1 worm cellular context compared by ENCODE assay signal in the genomic region with DNA sequence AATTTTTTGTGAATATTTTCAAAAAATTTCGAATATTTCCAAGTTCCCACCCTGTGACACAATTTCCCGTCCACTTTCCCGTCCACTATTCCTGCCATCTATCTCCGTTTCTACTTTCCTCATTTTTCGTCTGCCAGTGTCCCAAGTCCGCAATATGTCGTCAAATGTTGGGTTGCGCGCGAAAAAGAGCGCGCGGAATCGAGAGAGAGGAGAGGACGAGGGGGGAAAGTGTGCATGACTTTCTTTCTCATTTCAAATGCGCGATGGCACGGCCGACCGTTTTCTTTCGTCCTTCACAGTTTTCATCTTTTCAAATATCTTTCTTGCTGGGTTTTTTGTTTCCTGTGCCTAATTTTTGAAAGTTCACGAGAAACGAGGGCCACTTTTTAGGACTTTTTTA.
TF ChIP-seq lines count a peak whose summit lies in the region.

No protein-coding gene starts in this region.

TF ChIP-seq in whole organism, L1 larva, 84 proteins besides CTCF, POLR2A, EP300 and RAD21 (continued from another document):
- TF ChIP-seq efl-1 (optimal IDR thresholded peaks at IDR 0.05; lab: Kevin White, UChicago) (peak; percentile 69 to 78), efl-1 (GFP tag; optimal IDR thresholded peaks at IDR 0.05 in 1 of 2; lab: Kevin White, UChicago) (peak in 1 of 2 experiments; percentile 58), skn-1 (tag; optimal IDR thresholded peaks at IDR 0.05; lab: Kevin White, UChicago) (peak; percentile 24), dsc-1 (tag; optimal IDR thresholded peaks at IDR 0.05; lab: Kevin White, UChicago) (peak; percentile 38), snpc-4 (tag; optimal IDR thresholded peaks at IDR 0.05; lab: Kevin White, UChicago) (peak; percentile 62), nhr-11 (tag; optimal IDR thresholded peaks at IDR 0.05; lab: Kevin White, UChicago) (no peak), lin-13 (GFP tag; optimal IDR thresholded peaks at IDR 0.05; lab: Kevin White, UChicago) (peak; percentile 67), fos-1 (tag; optimal IDR thresholded peaks at IDR 0.05; lab: Kevin White, UChicago) (no peak), mep-1 (tag; optimal IDR thresholded peaks at IDR 0.05; lab: Kevin White, UChicago) (peak; percentile 89), lin-14 (GFP tag; optimal IDR thresholded peaks at IDR 0.05; lab: Kevin White, UChicago) (peak; percentile 83)
